Worm (Caenorhabditis elegans) whole organism, late embryonic: ENCODE results near the gene txt-9.

Source experiments
- C08G9.2 ChIP-seq: sonication (generic microtip); optimal IDR thresholded peaks from 2 replicates; lab custom pipeline; 2016; ENCODE audit warnings: mild to moderate bottlenecking, missing genetic modification characterization, moderate library complexity, missing compliant biosample characterization
- F13H6.1 ChIP-seq: sonication (generic microtip); optimal IDR thresholded peaks from 2 replicates; lab custom pipeline; 2016; ENCODE audit warnings: missing genetic modification characterization, missing compliant biosample characterization
- K02D7.2 ChIP-seq: sonication (generic microtip); optimal IDR thresholded peaks from 2 replicates; lab custom pipeline; 2017; ENCODE audit warnings: mild to moderate bottlenecking, missing genetic modification characterization, missing compliant biosample characterization
- ceh-14 ChIP-seq: sonication (generic microtip); optimal IDR thresholded peaks from 2 replicates; lab custom pipeline; 2016; ENCODE audit warnings: missing genotype, missing genetic modification characterization, missing compliant biosample characterization
- ceh-18 ChIP-seq: sonication (generic microtip); optimal IDR thresholded peaks from 2 replicates; lab custom pipeline; 2016; ENCODE audit warnings: missing genetic modification characterization, missing compliant biosample characterization
- ceh-19 ChIP-seq: fragments of 200-800 bp; sonication (Bioruptor generic); optimal IDR thresholded peaks from 2 replicates; lab custom pipeline; 2018; ENCODE audit warnings: mild to moderate bottlenecking, missing genetic modification characterization, missing compliant biosample characterization
- ceh-2 ChIP-seq: sonication (generic microtip); optimal IDR thresholded peaks from 2 replicates; lab custom pipeline; 2016; ENCODE audit warnings: missing genotype, missing genetic modification characterization, missing compliant biosample characterization
- ceh-22 ChIP-seq: sonication (generic microtip); optimal IDR thresholded peaks from 2 replicates; lab custom pipeline; 2017; ENCODE audit warnings: missing biosample characterization, missing genetic modification characterization
- ceh-24 ChIP-seq: sonication (generic microtip); optimal IDR thresholded peaks from 2 replicates; lab custom pipeline; 2016; ENCODE audit warnings: mild to moderate bottlenecking, missing genetic modification characterization, missing compliant biosample characterization
- ceh-31 ChIP-seq: sonication (generic microtip); optimal IDR thresholded peaks from 2 replicates; lab custom pipeline; 2016; ENCODE audit warnings: missing genetic modification characterization, missing compliant biosample characterization
- ceh-45 ChIP-seq: fragments of 200-800 bp; sonication (Bioruptor generic); IDR thresholded peaks from 2 replicates; pipeline ENCODE4 v1.3.6; 2022; ENCODE audit warnings: missing genetic modification reagents, missing genetic modification characterization, missing compliant biosample characterization
- ceh-48 ChIP-seq: sonication (generic microtip); optimal IDR thresholded peaks from 2 replicates; lab custom pipeline; 2016; ENCODE audit warnings: missing genetic modification characterization, inconsistent platforms, missing compliant biosample characterization
- ceh-9 ChIP-seq: sonication (generic microtip); optimal IDR thresholded peaks from 2 replicates; lab custom pipeline; 2016; ENCODE audit warnings: mild to moderate bottlenecking, missing genetic modification characterization, inconsistent platforms, missing compliant biosample characterization
- dmd-4 ChIP-seq: sonication (generic microtip); optimal IDR thresholded peaks from 2 replicates; lab custom pipeline; 2016; ENCODE audit warnings: borderline replicate concordance, missing genetic modification characterization, missing compliant biosample characterization
- dve-1 ChIP-seq: sonication (generic microtip); optimal IDR thresholded peaks from 2 replicates; lab custom pipeline; 2017; ENCODE audit warnings: antibody characterized with exemption, mild to moderate bottlenecking, missing genetic modification characterization, missing compliant biosample characterization
- elt-2 ChIP-seq: sonication (generic microtip); optimal IDR thresholded peaks from 2 replicates; lab custom pipeline; 2016; ENCODE audit warnings: missing genetic modification reagents, missing genetic modification characterization, missing compliant biosample characterization
- elt-4 ChIP-seq: sonication (generic microtip); optimal IDR thresholded peaks from 2 replicates; lab custom pipeline; 2016; ENCODE audit warnings: missing genetic modification characterization, missing compliant biosample characterization
- ets-4 ChIP-seq: sonication (generic microtip); optimal IDR thresholded peaks from 2 replicates; lab custom pipeline; 2016; ENCODE audit warnings: missing genetic modification characterization, missing compliant biosample characterization
- eyg-1 ChIP-seq: sonication (generic microtip); optimal IDR thresholded peaks from 2 replicates; lab custom pipeline; 2016; ENCODE audit warnings: missing genotype, missing genetic modification characterization, missing compliant biosample characterization
- fkh-6 ChIP-seq: sonication (generic microtip); optimal IDR thresholded peaks from 2 replicates; lab custom pipeline; 2016; ENCODE audit warnings: missing genetic modification characterization, missing compliant biosample characterization
- gmeb-2 ChIP-seq: sonication (generic microtip); optimal IDR thresholded peaks from 2 replicates; lab custom pipeline; 2016; ENCODE audit warnings: missing genetic modification characterization, inconsistent platforms, missing compliant biosample characterization
- hlh-13 ChIP-seq: fragments of 200-800 bp; sonication (Bioruptor generic); optimal IDR thresholded peaks from 2 replicates; lab custom pipeline; 2018; ENCODE audit warnings: mild to moderate bottlenecking, missing genetic modification characterization, missing compliant biosample characterization
- hlh-15 ChIP-seq: sonication (generic microtip); optimal IDR thresholded peaks from 2 replicates; lab custom pipeline; 2016; ENCODE audit warnings: missing genetic modification characterization, missing compliant biosample characterization
- hlh-6 ChIP-seq: sonication (generic microtip); optimal IDR thresholded peaks from 2 replicates; lab custom pipeline; 2016; ENCODE audit warnings: missing genotype, missing genetic modification characterization, missing compliant biosample characterization
- hlh-8 ChIP-seq: sonication (generic microtip); optimal IDR thresholded peaks from 2 replicates; lab custom pipeline; 2016; ENCODE audit warnings: missing genotype, missing genetic modification characterization, missing compliant biosample characterization
- lin-11 ChIP-seq: fragments of 200-800 bp; sonication (Bioruptor generic); optimal IDR thresholded peaks from 2 replicates; lab custom pipeline; 2018; ENCODE audit warnings: mild to moderate bottlenecking, missing genetic modification characterization, missing compliant biosample characterization
- mec-3 ChIP-seq: sonication (generic microtip); optimal IDR thresholded peaks from 2 replicates; lab custom pipeline; 2016; ENCODE audit warnings: borderline replicate concordance, missing genetic modification characterization, missing compliant biosample characterization
- nfya-1 ChIP-seq: sonication (generic microtip); optimal IDR thresholded peaks from 2 replicates; lab custom pipeline; 2017; ENCODE audit warnings: missing genetic modification characterization, mild to moderate bottlenecking, missing compliant biosample characterization, antibody characterized with exemption, moderate library complexity
- nhr-232 ChIP-seq: sonication (generic microtip); optimal IDR thresholded peaks from 2 replicates; lab custom pipeline; 2016; ENCODE audit warnings: missing genetic modification characterization, missing compliant biosample characterization
- pag-3 ChIP-seq: sonication (generic microtip); optimal IDR thresholded peaks from 2 replicates; lab custom pipeline; 2016; ENCODE audit warnings: missing compliant biosample characterization, missing genetic modification characterization, borderline replicate concordance
- pat-9 ChIP-seq: fragments of 200-800 bp; sonication (Bioruptor generic); optimal IDR thresholded peaks from 2 replicates; lab custom pipeline; 2018; ENCODE audit warnings: mild to moderate bottlenecking, missing genetic modification characterization, moderate library complexity, missing compliant biosample characterization
- pax-1 ChIP-seq: fragments of 150-350 bp; optimal IDR thresholded peaks from 2 replicates; lab custom pipeline; 2014; ENCODE audit warnings: missing biosample characterization, missing genetic modification characterization
- pha-2 ChIP-seq: sonication (generic microtip); optimal IDR thresholded peaks from 2 replicates; lab custom pipeline; 2017; ENCODE audit warnings: mild to moderate bottlenecking, missing genetic modification characterization, missing compliant biosample characterization
- pha-4 ChIP-seq: fragments of 150-350 bp; optimal IDR thresholded peaks from 2 replicates; lab custom pipeline; 2018; ENCODE audit warnings: missing biosample characterization, missing genetic modification reagents, missing genetic modification characterization
- ref-2 ChIP-seq: sonication (generic microtip); optimal IDR thresholded peaks from 2 replicates; lab custom pipeline; 2016; ENCODE audit warnings: missing genetic modification characterization, missing compliant biosample characterization
- rnt-1 ChIP-seq: sonication (generic microtip); optimal IDR thresholded peaks from 2 replicates; lab custom pipeline; 2016; ENCODE audit warnings: missing genetic modification characterization, missing compliant biosample characterization
- sdc-2 ChIP-seq: sonication (generic microtip); optimal IDR thresholded peaks from 2 replicates; lab custom pipeline; 2016; ENCODE audit warnings: missing genotype, missing genetic modification characterization, missing compliant biosample characterization
- sox-2 ChIP-seq: fragments of 200-800 bp; sonication (Bioruptor generic); IDR thresholded peaks from 2 replicates; pipeline ENCODE4 v1.3.6; 2022; ENCODE audit warnings: missing genetic modification reagents, missing genetic modification characterization, missing compliant biosample characterization
- tbx-2 ChIP-seq: sonication (generic microtip); optimal IDR thresholded peaks from 2 replicates; lab custom pipeline; 2016; ENCODE audit warnings: missing genetic modification characterization, missing compliant biosample characterization
- unc-55 ChIP-seq: sonication (generic microtip); optimal IDR thresholded peaks from 2 replicates; lab custom pipeline; 2017; ENCODE audit warnings: missing biosample characterization, missing genetic modification reagents, missing genetic modification characterization
- unc-86 ChIP-seq: sonication (generic microtip); optimal IDR thresholded peaks from 2 replicates; lab custom pipeline; 2016; ENCODE audit warnings: missing genetic modification characterization, missing compliant biosample characterization
- zip-5 ChIP-seq: sonication (generic microtip); optimal IDR thresholded peaks from 2 replicates; lab custom pipeline; 2016; ENCODE audit warnings: missing genetic modification characterization, missing compliant biosample characterization
- ztf-16 ChIP-seq: sonication (generic microtip); optimal IDR thresholded peaks from 2 replicates; lab custom pipeline; 2017; ENCODE audit warnings: missing genetic modification characterization, missing compliant biosample characterization

txt-9 gene

ce11 chrII:5084225-5084624, 1.4 kb upstream of the txt-9 start:
- TF ChIP-seq unc-86 (no peak), elt-2 (tag; lab: Kevin White, UChicago) (peak; percentile 49)
- TF ChIP-seq, all 69 proteins: peak for 1

DNA sequence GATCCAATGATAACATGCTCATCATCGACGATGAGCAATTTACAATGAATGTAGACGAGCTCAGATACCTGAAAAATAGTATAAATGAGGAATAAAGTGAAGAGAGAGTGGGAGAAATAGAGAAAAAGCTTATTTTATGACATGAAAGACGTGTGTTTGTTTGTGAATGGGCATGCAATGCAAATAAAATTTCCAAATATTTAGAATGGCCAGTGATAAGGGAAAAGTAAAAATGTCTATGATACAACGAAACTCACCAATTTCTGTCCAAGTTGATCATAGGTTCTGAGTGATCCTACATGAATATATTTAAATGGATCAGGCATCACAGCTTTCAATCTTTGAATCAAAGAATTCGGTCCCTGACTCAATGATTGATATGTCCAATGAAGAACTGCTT, 558 bp downstream of the txt-9 start:
- no peak for TF ChIP-seq zip-5 (tag; lab: Kevin White, UChicago)

DNA sequence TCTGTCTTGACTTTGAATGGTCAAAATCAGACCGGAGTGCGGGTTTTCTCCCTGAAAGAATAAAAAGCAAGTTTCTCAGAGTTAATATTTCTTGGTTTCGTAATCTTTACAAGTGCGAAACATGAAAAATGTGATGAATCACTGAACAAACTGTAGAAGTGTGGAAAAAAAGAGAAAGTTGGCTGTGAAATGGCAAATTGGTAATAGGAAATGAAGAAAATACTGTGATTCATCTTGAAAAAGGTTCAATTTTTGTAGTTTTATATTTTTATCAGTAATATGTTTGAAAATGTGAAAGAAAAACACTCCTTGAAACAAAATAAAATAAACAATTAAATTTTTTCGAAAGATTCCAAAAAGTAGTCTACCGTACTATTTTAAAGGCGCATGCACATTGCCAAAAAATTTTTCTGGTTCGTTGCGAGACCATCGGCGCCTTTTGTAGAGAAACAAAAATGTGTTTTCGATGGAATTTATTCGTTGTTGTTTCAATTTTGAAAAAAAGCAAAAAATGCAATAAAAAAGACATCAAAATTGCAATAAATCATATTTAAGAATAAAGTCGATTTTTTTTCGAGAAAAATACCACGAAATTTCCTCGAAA, 6.2 kb downstream of the txt-9 start, which contains the start of gene pld-1:
Gene pld-1, minus strand, starts transcription at position 51 of the 604 bp plus-strand sequence.
- TF ChIP-seq nfya-1 (no peak), pha-4 (tag; lab: Kevin White, UChicago) (no peak), unc-55 (no peak), K02D7.2 (no peak), fkh-6 (tag; lab: Kevin White, UChicago) (no peak), ceh-18 (tag; lab: Kevin White, UChicago) (no peak), nhr-232 (tag; lab: Kevin White, UChicago) (no peak), elt-4 (tag; lab: Kevin White, UChicago) (no peak)

DNA sequence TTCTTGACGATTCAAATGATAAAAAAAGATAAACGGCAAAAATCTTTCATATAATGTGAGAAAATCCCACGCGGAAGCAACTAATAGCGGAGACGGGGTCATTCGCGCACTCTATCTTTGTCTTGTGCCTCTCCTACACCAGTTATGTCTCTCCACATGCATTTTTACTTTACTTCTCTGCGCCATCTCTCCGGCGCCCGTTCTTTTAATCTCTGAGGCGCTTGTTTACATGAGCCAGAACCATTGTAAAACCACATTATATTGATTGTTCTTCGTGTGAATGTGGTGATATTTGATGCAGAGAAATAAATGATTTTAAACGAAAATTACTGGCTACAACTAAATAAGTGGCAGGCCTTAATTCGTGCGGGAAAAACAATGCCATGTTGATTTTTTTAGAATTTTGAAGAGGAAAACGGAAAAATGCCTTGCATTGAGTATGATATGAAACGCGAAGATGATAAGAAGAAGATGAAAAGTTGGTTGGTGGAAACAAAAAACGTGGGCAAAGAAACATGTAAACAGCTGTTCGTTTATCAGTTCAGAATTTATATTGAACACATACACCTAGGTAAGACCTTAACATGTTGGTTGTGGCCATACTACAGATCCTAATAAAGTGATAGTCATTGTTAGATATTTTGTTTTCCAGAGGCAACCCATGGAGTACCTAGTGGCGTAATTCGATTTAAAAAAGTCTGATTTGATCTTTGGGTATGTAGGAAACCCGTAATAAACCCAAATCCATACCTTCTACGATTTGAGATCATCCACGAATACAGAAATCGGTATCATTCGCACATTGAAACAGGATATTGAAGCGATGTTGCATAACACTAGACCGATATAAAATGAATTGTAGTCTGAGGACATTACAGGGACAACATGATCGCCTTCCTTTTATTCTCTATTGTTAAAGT, 7.0 kb downstream of the txt-9 start, which contains the start of gene C04G6.2:
Gene C04G6.2, plus strand, starts transcription at position 870 of the 920 bp plus-strand sequence.
- TF ChIP-seq hlh-15 (tag; lab: Kevin White, UChicago) = no peak
- no peak for TF ChIP-seq ets-4 (tag; lab: Kevin White, UChicago)
- TF ChIP-seq zip-5 (tag; lab: Kevin White, UChicago) = no peak
- peak; percentile 32 for TF ChIP-seq dve-1 (tag; lab: Kevin White, UChicago)
- no peak for TF ChIP-seq C08G9.2 (tag; lab: Kevin White, UChicago)
- TF ChIP-seq dmd-4 (tag; lab: Kevin White, UChicago) = no peak
- TF ChIP-seq fkh-6 (tag; lab: Kevin White, UChicago) = no peak
- TF ChIP-seq unc-86 = no peak
- no peak for TF ChIP-seq ceh-9 (tag; lab: Kevin White, UChicago)
- no peak for TF ChIP-seq pag-3
- no peak for TF ChIP-seq ceh-14 (tag; lab: Kevin White, UChicago)
- TF ChIP-seq gmeb-2 (tag; lab: Kevin White, UChicago) = no peak
- TF ChIP-seq pha-2 (tag; lab: Kevin White, UChicago) = peak; percentile 57
- TF ChIP-seq ceh-31 (tag; lab: Kevin White, UChicago) = peak; percentile 56
- TF ChIP-seq eyg-1 (tag; lab: Kevin White, UChicago) = no peak
- TF ChIP-seq hlh-13 (GFP tag; lab: Kevin White, UChicago) = no peak
- no peak for TF ChIP-seq ceh-24
- no peak for TF ChIP-seq ceh-45 (GFP tag; lab: Robert Waterston, UW)
- no peak for TF ChIP-seq unc-55
- TF ChIP-seq F13H6.1 (tag; lab: Kevin White, UChicago) = no peak
- TF ChIP-seq sdc-2 (tag; lab: Kevin White, UChicago) = no peak
- TF ChIP-seq elt-4 (tag; lab: Kevin White, UChicago) = no peak
- TF ChIP-seq ceh-19 (GFP tag; lab: Kevin White, UChicago) = peak; percentile 23
- TF ChIP-seq pax-1 (tag; lab: Kevin White, UChicago) = peak; percentile 42
- TF ChIP-seq nhr-232 (tag; lab: Kevin White, UChicago) = no peak
- no peak for TF ChIP-seq hlh-6 (tag; lab: Kevin White, UChicago)
- no peak for TF ChIP-seq pat-9 (tag; lab: Kevin White, UChicago)
- TF ChIP-seq lin-11 (tag; lab: Kevin White, UChicago) = no peak
- TF ChIP-seq K02D7.2 = no peak
- no peak for TF ChIP-seq hlh-8 (tag; lab: Kevin White, UChicago)
- TF ChIP-seq nfya-1 = peak; percentile 49
- TF ChIP-seq sox-2 (GFP tag; lab: Robert Waterston, UW) = no peak
- peak; percentile 3 for TF ChIP-seq rnt-1 (tag; lab: Kevin White, UChicago)
- no peak for TF ChIP-seq ref-2 (tag; lab: Kevin White, UChicago)
- no peak for TF ChIP-seq ceh-22 (tag; lab: Kevin White, UChicago)
- no peak for TF ChIP-seq mec-3
- no peak for TF ChIP-seq ztf-16 (tag; lab: Kevin White, UChicago)
- TF ChIP-seq tbx-2 (tag; lab: Kevin White, UChicago) = peak; percentile 63
- TF ChIP-seq ceh-48 = peak; percentile 35
- no peak for TF ChIP-seq ceh-2
- TF ChIP-seq pha-4 (tag; lab: Kevin White, UChicago) = peak; percentile 44
